Fruit fly (Drosophila melanogaster): ENCODE data around the gene CG34367.
A peak's percentile ranks its signal among the peaks of the same experiment; 100 is the strongest.

CG34367 gene

DNA sequence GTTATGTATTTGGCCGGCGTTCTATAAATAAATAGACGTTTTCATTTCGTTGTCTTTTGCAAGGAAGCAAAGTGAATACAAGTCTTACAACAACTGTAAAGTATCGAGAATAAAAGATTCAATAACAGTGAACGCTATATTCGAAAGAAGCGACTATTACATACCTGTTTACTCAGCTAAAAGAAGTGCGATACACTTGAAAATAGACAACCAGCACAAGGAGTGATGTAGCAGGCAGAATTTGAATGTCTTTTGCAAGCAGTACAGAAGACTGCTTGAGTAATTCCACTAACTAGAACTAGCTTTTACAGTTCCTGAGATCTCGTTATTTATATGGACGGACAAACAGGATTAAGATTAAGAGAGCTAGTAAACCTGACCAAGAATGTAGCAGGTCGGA is 55.4 kb downstream of the CG34367 start (continued):
- TF ChIP-seq kni (GFP tag; optimal IDR thresholded peaks at IDR 0.05) (no peak), Chrac-16 (GFP tag; optimal IDR thresholded peaks at IDR 0.05) (no peak), ab (GFP tag; optimal IDR thresholded peaks at IDR 0.05) (no peak), amos (GFP tag; IDR thresholded peaks at IDR 0.05; ENCODE audit: partially characterized antibody) (no peak; the same call in 1 of the 2 replicates), ssp (GFP tag; IDR thresholded peaks at IDR 0.05) (no peak), gce (GFP tag; IDR thresholded peaks at IDR 0.05) (no peak), CG11560 (tag; IDR thresholded peaks at IDR 0.05) (no peak), B-H1 (GFP tag; IDR thresholded peaks at IDR 0.05) (no peak), sisA (GFP tag; IDR thresholded peaks at IDR 0.05) (no peak), CG12155 (GFP tag; optimal IDR thresholded peaks at IDR 0.05) (peak; percentile 91), CG9727 (GFP tag; optimal IDR thresholded peaks at IDR 0.05) (no peak), Six4 (GFP tag; optimal IDR thresholded peaks at IDR 0.05) (no peak), twi (tag; optimal IDR thresholded peaks at IDR 0.05) (peak; percentile 8), wor (GFP tag; IDR thresholded peaks at IDR 0.05) (no peak), CG6791 (GFP tag; IDR thresholded peaks at IDR 0.05; ENCODE audit: partially characterized antibody) (peak; percentile 92), CG10565 (GFP tag; optimal IDR thresholded peaks at IDR 0.05) (no peak), fd96Cb (tag; optimal IDR thresholded peaks at IDR 0.05) (no peak), Usf (GFP tag; optimal IDR thresholded peaks at IDR 0.05) (no peak), CG11695 (GFP tag; IDR thresholded peaks at IDR 0.05) (no peak), CG14965 (GFP tag; optimal IDR thresholded peaks at IDR 0.05; ENCODE audit: borderline replicate concordance) (no peak), CG17568 (GFP tag; optimal IDR thresholded peaks at IDR 0.05) (no peak), CG4617 (GFP tag; optimal IDR thresholded peaks at IDR 0.05; ENCODE audit: borderline replicate concordance) (peak; percentile 62), H2.0 (GFP tag; IDR thresholded peaks at IDR 0.05) (no peak), CG3065 (GFP tag; optimal IDR thresholded peaks at IDR 0.05) (no peak), CG17802 (tag; optimal IDR thresholded peaks at IDR 0.05) (no peak), Eip74EF (GFP tag; optimal IDR thresholded peaks at IDR 0.05) (peak in 1 of 2 experiments; percentile 79), luna (GFP tag; optimal IDR thresholded peaks at IDR 0.05) (peak; percentile 28), Nf-YC (tag; optimal IDR thresholded peaks at IDR 0.05) (peak; percentile 71), CG2875 (GFP tag; optimal IDR thresholded peaks at IDR 0.05) (no peak), CG9876 (GFP tag; optimal IDR thresholded peaks at IDR 0.05) (no peak), CG10209 (GFP tag; optimal IDR thresholded peaks at IDR 0.05) (no peak), CG3995 (GFP tag; optimal IDR thresholded peaks at IDR 0.05) (no peak), MTF-1 (GFP tag; optimal IDR thresholded peaks at IDR 0.05; ENCODE audit: borderline replicate concordance) (no peak), E2f2 (GFP tag; IDR thresholded peaks at IDR 0.05) (0 out of 2 replicates have a peak, but pooled peaks have one; percentile 45), bsh (GFP tag; optimal IDR thresholded peaks at IDR 0.05) (no peak), usp (GFP tag; optimal IDR thresholded peaks at IDR 0.05) (no peak), pum (GFP tag; optimal IDR thresholded peaks at IDR 0.05) (no peak), YL-1 (GFP tag; optimal IDR thresholded peaks at IDR 0.05) (peak; percentile 57), Elba2 (GFP tag; optimal IDR thresholded peaks at IDR 0.05) (no peak), CG17361 (GFP tag; IDR thresholded peaks at IDR 0.05) (no peak), Gsc (GFP tag; IDR thresholded peaks at IDR 0.05) (no peak), CG15601 (tag; optimal IDR thresholded peaks at IDR 0.05) (peak; percentile 22), Sry-δ (GFP tag; optimal IDR thresholded peaks at IDR 0.05) (peak; percentile 24), Hey (tag; optimal IDR thresholded peaks at IDR 0.05) (no peak), hbn (GFP tag; IDR thresholded peaks at IDR 0.05; ENCODE audit: partially characterized antibody) (no peak), grau (tag; optimal IDR thresholded peaks at IDR 0.05) (peak; percentile 24), CG43689 (GFP tag; IDR thresholded peaks at IDR 0.05) (no peak), ems (GFP tag; optimal IDR thresholded peaks at IDR 0.05) (no peak), Bgb (GFP tag; IDR thresholded peaks at IDR 0.05; ENCODE audit: partially characterized antibody) (peak; percentile 73), HLHmδ (GFP tag; optimal IDR thresholded peaks at IDR 0.05) (no peak), da (GFP tag; optimal IDR thresholded peaks at IDR 0.05) (no peak)

Data from whole organism, embryonic.